Fruit fly (Drosophila melanogaster) whole organism, embryonic: Measurements from ENCODE around the gene SecS.
A peak's percentile ranks its signal among the peaks of the same experiment; 100 is the strongest.

Source experiments
- B-H2 ChIP-seq: fragments of 200-800 bp; sonication (Bioruptor generic); optimal IDR thresholded peaks from 2 replicates; lab custom pipeline; 2018; ENCODE audit warnings: missing biosample characterization, mild to moderate bottlenecking, missing genetic modification characterization
- Bteb2 ChIP-seq: fragments of 200-800 bp; sonication (Bioruptor generic); optimal IDR thresholded peaks from 2 replicates; lab custom pipeline; 2016; ENCODE audit warnings: missing biosample characterization, missing genetic modification characterization
- CG12219 ChIP-seq: fragments of 200-800 bp; sonication (Bioruptor generic); optimal IDR thresholded peaks from 3 replicates; lab custom pipeline; 2018; ENCODE audit warnings: missing biosample characterization, mild to moderate bottlenecking, missing genetic modification characterization
- CG13424 ChIP-seq: fragments of 200-800 bp; sonication (Bioruptor generic); optimal IDR thresholded peaks from 2 replicates; lab custom pipeline; 2019; ENCODE audit warnings: missing biosample characterization, mild to moderate bottlenecking, missing genetic modification characterization, moderate library complexity
- CG14965 ChIP-seq: fragments of 200-800 bp; sonication (Bioruptor generic); optimal IDR thresholded peaks from 2 replicates; lab custom pipeline; 2016; ENCODE audit warnings: missing biosample characterization, missing genetic modification characterization, borderline replicate concordance
- CG16815 ChIP-seq: fragments of 200-800 bp; sonication (Bioruptor generic); optimal IDR thresholded peaks from 3 replicates; lab custom pipeline; 2017; ENCODE audit warnings: missing biosample characterization, mild to moderate bottlenecking, missing genetic modification characterization
- CG1832 ChIP-seq: fragments of 200-800 bp; sonication (Bioruptor generic); optimal IDR thresholded peaks from 2 replicates; lab custom pipeline; 2017; ENCODE audit warnings: missing biosample characterization, mild to moderate bottlenecking, missing genetic modification characterization, inconsistent platforms
- CG3163 ChIP-seq: fragments of 200-800 bp; sonication (Bioruptor generic); optimal IDR thresholded peaks from 3 replicates; lab custom pipeline; 2016; ENCODE audit warnings: missing biosample characterization, missing genetic modification characterization
- CG3281 ChIP-seq: fragments of 200-800 bp; sonication (Bioruptor generic); optimal IDR thresholded peaks from 3 replicates; lab custom pipeline; 2017; ENCODE audit warnings: missing biosample characterization, mild to moderate bottlenecking, missing genetic modification characterization
- CG3838 ChIP-seq: fragments of 200-800 bp; sonication (Bioruptor generic); optimal IDR thresholded peaks from 3 replicates; lab custom pipeline; 2016; ENCODE audit warnings: missing biosample characterization, missing genetic modification characterization
- CG42726 ChIP-seq: fragments of 200-800 bp; sonication (Bioruptor generic); IDR thresholded peaks from 2 replicates; pipeline ENCODE4 v1.3.6; 2022; ENCODE audit warnings: missing biosample characterization, missing genetic modification characterization; ENCODE audit not compliant: partially characterized antibody
- CG4707 ChIP-seq: fragments of 200-800 bp; sonication (Bioruptor generic); optimal IDR thresholded peaks from 2 replicates; lab custom pipeline; 2018; ENCODE audit warnings: missing biosample characterization, mild to moderate bottlenecking, missing genetic modification characterization, moderate library complexity
- CG4820 ChIP-seq: fragments of 200-800 bp; sonication (Bioruptor generic); optimal IDR thresholded peaks from 3 replicates; lab custom pipeline; 2016; ENCODE audit warnings: missing biosample characterization, missing genetic modification characterization
- CG4854 ChIP-seq: fragments of 200-800 bp; sonication (Bioruptor generic); optimal IDR thresholded peaks from 2 replicates; lab custom pipeline; 2016; ENCODE audit warnings: missing biosample characterization, missing genetic modification characterization, inconsistent platforms
- CG6272 ChIP-seq: fragments of 200-800 bp; sonication (Bioruptor generic); IDR thresholded peaks from 2 replicates; pipeline ENCODE4 v1.3.6; 2022; ENCODE audit warnings: missing biosample characterization, missing genetic modification characterization
- CG8281 ChIP-seq: fragments of 200-800 bp; sonication (Bioruptor generic); optimal IDR thresholded peaks from 2 replicates; lab custom pipeline; 2018; ENCODE audit warnings: missing biosample characterization, mild to moderate bottlenecking, missing genetic modification characterization, moderate library complexity
- CG8359 ChIP-seq: fragments of 200-800 bp; sonication (Bioruptor generic); optimal IDR thresholded peaks from 2 replicates; lab custom pipeline; 2017; ENCODE audit warnings: missing biosample characterization, mild to moderate bottlenecking, missing genetic modification characterization, borderline replicate concordance
- Dbx ChIP-seq: fragments of 200-800 bp; sonication (Bioruptor generic); IDR thresholded peaks from 3 replicates; pipeline ENCODE4 v1.3.6; 2022; ENCODE audit warnings: missing biosample characterization, missing genetic modification characterization
- Hsf ChIP-seq: fragments of 200-800 bp; sonication (Bioruptor generic); optimal IDR thresholded peaks from 3 replicates; lab custom pipeline; 2016; ENCODE audit warnings: missing biosample characterization, missing genetic modification characterization
- Jarid2 ChIP-seq: fragments of 200-800 bp; sonication (Bioruptor generic); optimal IDR thresholded peaks from 3 replicates; lab custom pipeline; 2017; ENCODE audit warnings: mild to moderate bottlenecking, missing biosample characterization, missing genetic modification reagents, missing genetic modification characterization
- MTF-1 ChIP-seq: fragments of 200-800 bp; sonication (Bioruptor generic); optimal IDR thresholded peaks from 2 replicates; lab custom pipeline; 2018; ENCODE audit warnings: missing biosample characterization, mild to moderate bottlenecking, missing genetic modification characterization, borderline replicate concordance
- Side ChIP-seq: fragments of 200-800 bp; sonication (Bioruptor generic); optimal IDR thresholded peaks from 2 replicates; lab custom pipeline; 2016; ENCODE audit warnings: missing biosample characterization, missing genetic modification characterization
- Sin3A ChIP-seq: fragments of >200 bp; optimal IDR thresholded peaks from 2 replicates; lab custom pipeline; 2018
- Spps ChIP-seq: fragments of 200-800 bp; sonication (Bioruptor generic); optimal IDR thresholded peaks from 2 replicates; lab custom pipeline; 2018; ENCODE audit warnings: missing biosample characterization, mild to moderate bottlenecking, missing genetic modification characterization
- Vsx1 ChIP-seq: fragments of 200-800 bp; sonication (Bioruptor generic); optimal IDR thresholded peaks from 2 replicates; lab custom pipeline; 2017; ENCODE audit warnings: missing biosample characterization, mild to moderate bottlenecking, missing genetic modification characterization, missing genetic modification reagents
- Xrp1 ChIP-seq: fragments of 200-800 bp; sonication (Bioruptor generic); IDR thresholded peaks from 2 replicates; pipeline ENCODE4 v1.3.6; 2022; ENCODE audit warnings: missing biosample characterization, missing genetic modification characterization
- amos ChIP-seq: fragments of 200-800 bp; sonication (Bioruptor generic); IDR thresholded peaks from 2 replicates; pipeline ENCODE4 v1.3.6; 2022; ENCODE audit warnings: missing biosample characterization, missing genetic modification characterization; ENCODE audit not compliant: partially characterized antibody
- chn ChIP-seq: fragments of 200-800 bp; sonication (Bioruptor generic); optimal IDR thresholded peaks from 2 replicates; lab custom pipeline; 2016; ENCODE audit warnings: missing biosample characterization, missing genetic modification characterization
- croc ChIP-seq: fragments of 200-800 bp; sonication (Bioruptor generic); conservative IDR thresholded peaks from 3 replicates; pipeline ENCODE4 v1.3.6; 2022; ENCODE audit warnings: missing biosample characterization, missing genetic modification characterization
- dan ChIP-seq: fragments of 200-800 bp; sonication (Bioruptor generic); IDR thresholded peaks from 2 replicates; pipeline ENCODE4 v1.3.6; 2022; ENCODE audit warnings: missing biosample characterization, missing genetic modification characterization
- en ChIP-seq: fragments of 200-800 bp; sonication (Bioruptor generic); optimal IDR thresholded peaks from 2 replicates; lab custom pipeline; 2016; ENCODE audit warnings: missing biosample characterization, missing genetic modification characterization
- fd3F ChIP-seq: fragments of 200-800 bp; sonication (Bioruptor generic); optimal IDR thresholded peaks from 2 replicates; lab custom pipeline; 2018; ENCODE audit warnings: missing biosample characterization, mild to moderate bottlenecking, missing genetic modification characterization, moderate library complexity
- fd64A ChIP-seq: fragments of 200-800 bp; sonication (Bioruptor generic); optimal IDR thresholded peaks from 3 replicates; lab custom pipeline; 2018; ENCODE audit warnings: missing biosample characterization, mild to moderate bottlenecking, missing genetic modification characterization
- fd96Cb ChIP-seq: fragments of 200-800 bp; sonication (Bioruptor generic); optimal IDR thresholded peaks from 2 replicates; lab custom pipeline; 2018; ENCODE audit warnings: missing biosample characterization, mild to moderate bottlenecking, missing genetic modification characterization, moderate library complexity
- fu2 ChIP-seq: fragments of 200-800 bp; sonication (Bioruptor generic); optimal IDR thresholded peaks from 2 replicates; lab custom pipeline; 2016; ENCODE audit warnings: missing biosample characterization, missing genetic modification characterization
- grau ChIP-seq: fragments of 200-800 bp; optimal IDR thresholded peaks from 3 replicates; lab custom pipeline; 2019; ENCODE audit warnings: missing biosample characterization, mild to moderate bottlenecking, missing genetic modification characterization, moderate library complexity
- gsb ChIP-seq: fragments of 200-800 bp; sonication (Bioruptor generic); IDR thresholded peaks from 2 replicates; pipeline ENCODE4 v1.3.6; 2022; ENCODE audit warnings: missing biosample characterization, missing genetic modification characterization
- h ChIP-seq: fragments of >200 bp; optimal IDR thresholded peaks from 2 replicates; lab custom pipeline; 2017
- inv ChIP-seq: fragments of 200-800 bp; sonication (Bioruptor generic); IDR thresholded peaks from 2 replicates; pipeline ENCODE4 v1.3.6; 2022; ENCODE audit warnings: missing biosample characterization, missing genetic modification characterization; ENCODE audit not compliant: partially characterized antibody
- nerfin-2 ChIP-seq: fragments of 200-800 bp; sonication (Bioruptor generic); IDR thresholded peaks from 2 replicates; pipeline ENCODE4 v1.3.6; 2022; ENCODE audit warnings: missing biosample characterization, missing genetic modification characterization; ENCODE audit not compliant: partially characterized antibody
- org-1 ChIP-seq: fragments of 200-800 bp; sonication (Bioruptor generic); optimal IDR thresholded peaks from 2 replicates; lab custom pipeline; 2017; ENCODE audit warnings: missing biosample characterization, missing genetic modification characterization
- pnt ChIP-seq: fragments of 200-800 bp; sonication (Bioruptor generic); optimal IDR thresholded peaks from 3 replicates; lab custom pipeline; 2016; ENCODE audit warnings: missing biosample characterization, missing genetic modification characterization
- ro ChIP-seq: fragments of 200-800 bp; sonication (Bioruptor generic); IDR thresholded peaks from 2 replicates; pipeline ENCODE4 v1.3.6; 2022; ENCODE audit warnings: missing biosample characterization, missing genetic modification characterization
- slou ChIP-seq: fragments of 200-800 bp; sonication (Bioruptor generic); optimal IDR thresholded peaks from 3 replicates; lab custom pipeline; 2016; ENCODE audit warnings: missing biosample characterization, missing genetic modification characterization
- trem ChIP-seq: fragments of 200-800 bp; optimal IDR thresholded peaks from 3 replicates; lab custom pipeline; 2019; ENCODE audit warnings: missing biosample characterization, mild to moderate bottlenecking, missing genetic modification characterization, moderate library complexity
- trh ChIP-seq: fragments of 200-800 bp; sonication (Bioruptor generic); optimal IDR thresholded peaks from 2 replicates; lab custom pipeline; 2016; ENCODE audit warnings: missing biosample characterization, missing genetic modification characterization
- tup ChIP-seq: fragments of 200-800 bp; sonication (Bioruptor generic); optimal IDR thresholded peaks from 2 replicates; lab custom pipeline; 2016; ENCODE audit warnings: missing biosample characterization, mild to moderate bottlenecking, missing genetic modification characterization, moderate library complexity
- unc-4 ChIP-seq: fragments of 200-800 bp; sonication (Bioruptor generic); IDR thresholded peaks from 2 replicates; pipeline ENCODE4 v1.3.6; 2022; ENCODE audit warnings: missing biosample characterization, missing genetic modification characterization; ENCODE audit not compliant: partially characterized antibody
- yki ChIP-seq: fragments of >200 bp; optimal IDR thresholded peaks from 3 replicates; lab custom pipeline; 2018
- zf30C ChIP-seq: fragments of 200-800 bp; sonication (Bioruptor generic); optimal IDR thresholded peaks from 3 replicates; lab custom pipeline; 2018; ENCODE audit warnings: missing biosample characterization, mild to moderate bottlenecking, missing genetic modification characterization

SecS gene

dm6 chr3R:5622985-5623630, 21.9 kb downstream of the SecS start (continued):
- peak; percentile 73 for TF ChIP-seq Hsf (GFP tag; lab: Kevin White, UChicago)
- TF ChIP-seq trh: peak; percentile 37
- no peak; the same call in 2 of the 3 replicates for TF ChIP-seq croc (GFP tag; lab: Robert Waterston, UW)
- TF ChIP-seq yki (lab: Kevin White, UChicago): no peak
- TF ChIP-seq fd64A: peak; percentile 86
- TF ChIP-seq CG12219 (GFP tag; lab: Kevin White, UChicago): peak; percentile 75
- TF ChIP-seq inv (GFP tag; lab: Robert Waterston, UW): no peak
- TF ChIP-seq Dbx: no peak
- no peak for TF ChIP-seq amos (GFP tag; lab: Robert Waterston, UW)
- TF ChIP-seq Vsx1 (GFP tag; lab: Kevin White, UChicago): peak; percentile 88
- no peak for TF ChIP-seq h (lab: Kevin White, UChicago)
- TF ChIP-seq CG4820 (GFP tag; lab: Kevin White, UChicago): peak; percentile 37
- TF ChIP-seq CG42726 (GFP tag; lab: Robert Waterston, UW): no peak
- peak; percentile 49 for TF ChIP-seq grau (tag; lab: Kevin White, UChicago)
- no peak for TF ChIP-seq Sin3A (lab: Kevin White, UChicago)
- TF ChIP-seq CG3163: peak; percentile 64
- TF ChIP-seq CG1832 (GFP tag; lab: Kevin White, UChicago): no peak
- peak; percentile 64 for TF ChIP-seq CG8281 (tag; lab: Kevin White, UChicago)
- TF ChIP-seq org-1: peak; percentile 69
- TF ChIP-seq CG4707: peak; percentile 89
- TF ChIP-seq slou: peak; percentile 55
- TF ChIP-seq CG16815 (GFP tag; lab: Kevin White, UChicago): no peak
- TF ChIP-seq gsb (GFP tag; lab: Robert Waterston, UW): no peak
- TF ChIP-seq CG6272: no peak
- TF ChIP-seq CG8359 (GFP tag; lab: Kevin White, UChicago): peak; percentile 65
- peak; percentile 42 for TF ChIP-seq fu2 (GFP tag; lab: Kevin White, UChicago)
- TF ChIP-seq Jarid2 (GFP tag; lab: Kevin White, UChicago): peak; percentile 28
- TF ChIP-seq ro (GFP tag; lab: Robert Waterston, UW): no peak
- TF ChIP-seq dan (GFP tag; lab: Robert Waterston, UW): no peak
- TF ChIP-seq Xrp1: no peak
- TF ChIP-seq pnt (GFP tag; lab: Kevin White, UChicago): peak; percentile 48
- peak; percentile 71 for TF ChIP-seq trem
- peak; percentile 72 for TF ChIP-seq CG13424
- peak; percentile 72 for TF ChIP-seq Spps
- TF ChIP-seq unc-4: no peak
- peak; percentile 44 for TF ChIP-seq zf30C (GFP tag; lab: Kevin White, UChicago)
- TF ChIP-seq chn: peak; percentile 52
- TF ChIP-seq B-H2 (GFP tag; lab: Kevin White, UChicago): peak; percentile 85
- peak; percentile 65 for TF ChIP-seq tup (GFP tag; lab: Kevin White, UChicago)
- peak; percentile 64 for TF ChIP-seq CG3838 (GFP tag; lab: Kevin White, UChicago)
- TF ChIP-seq MTF-1 (GFP tag; lab: Kevin White, UChicago): peak; percentile 93
- TF ChIP-seq CG3281 (GFP tag; lab: Kevin White, UChicago): peak; percentile 78
- TF ChIP-seq nerfin-2 (GFP tag; lab: Robert Waterston, UW): no peak
- TF ChIP-seq CG4854 (GFP tag; lab: Kevin White, UChicago): peak; percentile 77
- peak; percentile 54 for TF ChIP-seq Bteb2 (GFP tag; lab: Kevin White, UChicago)
- TF ChIP-seq fd3F (GFP tag; lab: Kevin White, UChicago): peak; percentile 71
- peak; percentile 55 for TF ChIP-seq fd96Cb (tag; lab: Kevin White, UChicago)
- TF ChIP-seq en: peak; percentile 69
- TF ChIP-seq Side (GFP tag; lab: Kevin White, UChicago): peak; percentile 77
- TF ChIP-seq CG14965 (GFP tag; lab: Kevin White, UChicago): peak; percentile 45
